Fruit fly (Drosophila melanogaster): ENCODE measurements around the gene Drsl3.

Gene Drsl3

DNA sequence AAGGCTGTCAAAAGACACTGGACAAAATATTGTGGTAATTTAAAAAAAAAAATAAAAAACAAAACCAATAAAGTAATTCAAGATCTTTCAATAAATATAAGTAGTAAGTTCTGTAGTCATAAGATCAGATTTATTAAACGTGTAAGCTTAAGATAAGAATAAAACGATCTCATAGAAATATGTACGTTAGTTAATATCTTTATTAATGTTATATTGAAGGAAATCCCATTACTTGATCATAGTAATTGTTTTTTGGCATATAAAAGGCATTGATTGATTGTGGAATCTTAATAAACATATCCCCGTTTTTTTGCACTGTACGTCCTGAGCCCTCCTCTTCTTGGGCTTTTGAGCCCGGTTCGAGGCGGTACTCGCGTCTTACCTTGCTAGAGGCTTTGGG lies 28.5 kb downstream of the Drsl3 start (continued):
- TF ChIP-seq phol (tag; optimal IDR thresholded peaks at IDR 0.05) (peak; percentile 13), prd (optimal IDR thresholded peaks at IDR 0.05) (no peak), prd (GFP tag; IDR thresholded peaks at IDR 0.05) (no peak), btn (GFP tag; optimal IDR thresholded peaks at IDR 0.05) (no peak), CG4360 (GFP tag; IDR thresholded peaks at IDR 0.05) (no peak), bsh (GFP tag; optimal IDR thresholded peaks at IDR 0.05) (peak in 1 of 2 experiments; percentile 10), gem (tag; optimal IDR thresholded peaks at IDR 0.05) (peak; percentile 53), sqz (GFP tag; optimal IDR thresholded peaks at IDR 0.05) (no peak), CG9437 (GFP tag; optimal IDR thresholded peaks at IDR 0.05) (peak; percentile 1), ci (GFP tag; IDR thresholded peaks at IDR 0.05) (no peak), Poxn (GFP tag; IDR thresholded peaks at IDR 0.05) (no peak), H15 (GFP tag; IDR thresholded peaks at IDR 0.05) (no peak), CoRest (tag; optimal IDR thresholded peaks at IDR 0.05) (peak; percentile 17), knrl (GFP tag; IDR thresholded peaks at IDR 0.05; ENCODE audit: partially characterized antibody) (no peak), CG7839 (tag; optimal IDR thresholded peaks at IDR 0.05) (peak; percentile 14), unpg (GFP tag; optimal IDR thresholded peaks at IDR 0.05) (peak; percentile 23), CG2678 (tag; optimal IDR thresholded peaks at IDR 0.05) (peak; percentile 35), CG2199 (GFP tag; IDR thresholded peaks at IDR 0.05) (no peak), Side (GFP tag; optimal IDR thresholded peaks at IDR 0.05) (no peak), CG18262 (tag; optimal IDR thresholded peaks at IDR 0.05) (peak; percentile 15), bowl (GFP tag; IDR thresholded peaks at IDR 0.05) (no peak), ind (GFP tag; optimal IDR thresholded peaks at IDR 0.05) (no peak), CG10267 (tag; optimal IDR thresholded peaks at IDR 0.05) (peak; percentile 5), chn (GFP tag; optimal IDR thresholded peaks at IDR 0.05) (no peak), trem (tag; optimal IDR thresholded peaks at IDR 0.05) (no peak), CG31388 (GFP tag; optimal IDR thresholded peaks at IDR 0.05) (no peak), nerfin-2 (GFP tag; IDR thresholded peaks at IDR 0.05; ENCODE audit: partially characterized antibody) (no peak), CG13296 (GFP tag; optimal IDR thresholded peaks at IDR 0.05) (peak; percentile 3), Neu2 (GFP tag; optimal IDR thresholded peaks at IDR 0.05; ENCODE audit: borderline replicate concordance) (no peak), bbx (GFP tag; IDR thresholded peaks at IDR 0.05; ENCODE audit: partially characterized antibody) (no peak), Sry-β (GFP tag; optimal IDR thresholded peaks at IDR 0.05) (no peak), lab (GFP tag; optimal IDR thresholded peaks at IDR 0.05) (no peak), pita (GFP tag; optimal IDR thresholded peaks at IDR 0.05) (no peak), CG11456 (GFP tag; IDR thresholded peaks at IDR 0.05) (no peak), sens (GFP tag) (peak; percentile 74), CG18619 (GFP tag; optimal IDR thresholded peaks at IDR 0.05) (no peak), Hr51 (GFP tag; optimal IDR thresholded peaks at IDR 0.05) (peak in 1 of 2 experiments; percentile 56), CG2889 (GFP tag; IDR thresholded peaks at IDR 0.05) (no peak), NK7.1 (GFP tag; optimal IDR thresholded peaks at IDR 0.05) (no peak), CG13624 (GFP tag; optimal IDR thresholded peaks at IDR 0.05) (no peak), Meics (GFP tag; optimal IDR thresholded peaks at IDR 0.05) (peak; percentile 4), H2.0 (GFP tag; IDR thresholded peaks at IDR 0.05) (no peak), hth (optimal IDR thresholded peaks at IDR 0.05) (no peak), scrt (GFP tag; optimal IDR thresholded peaks at IDR 0.05) (no peak), Blimp-1 (GFP tag; optimal IDR thresholded peaks at IDR 0.05) (peak; percentile 7), CG11504 (tag; optimal IDR thresholded peaks at IDR 0.05) (peak; percentile 44), Sox102F (GFP tag; optimal IDR thresholded peaks at IDR 0.05) (peak; percentile 12), CG34422 (GFP tag; IDR thresholded peaks at IDR 0.05) (no peak), Fer1 (GFP tag; optimal IDR thresholded peaks at IDR 0.05) (peak; percentile 19), CG17361 (GFP tag; IDR thresholded peaks at IDR 0.05) (0 out of 3 replicates have a peak, but pooled peaks have one; percentile 14), CG8290 (GFP tag; optimal IDR thresholded peaks at IDR 0.05) (no peak), CG8290 (tag; optimal IDR thresholded peaks at IDR 0.05) (no peak)
